Worm (Caenorhabditis elegans): ENCODE results near the gene nhr-186.

Gene nhr-186

ce11 chrV:3868905-3869304, 14.2 kb upstream of the nhr-186 start, which contains the start of gene nhr-157:
Gene nhr-157 (minus strand): TSS chrV:3869005.
- TF ChIP-seq unc-62 (GFP tag; optimal IDR thresholded peaks at IDR 0.05): no peak

- no peak for TF ChIP-seq unc-62 (GFP tag; optimal IDR thresholded peaks at IDR 0.05)
Observed at ce11 chrV:3865273-3865672, 10.5 kb upstream of the nhr-186 start.

- no peak for TF ChIP-seq unc-62 (GFP tag; optimal IDR thresholded peaks at IDR 0.05)
Observed at ce11 chrV:3862851-3863250, 8.1 kb upstream of the nhr-186 start, which contains the start of gene nhr-187. Gene nhr-187 (minus strand): TSS chrV:3862951.

ce11 chrV:3860123-3860522, 5.4 kb upstream of the nhr-186 start, which contains the start of gene nhr-189:
Gene nhr-189 (minus strand): TSS chrV:3860243.
- TF ChIP-seq unc-62 (GFP tag; optimal IDR thresholded peaks at IDR 0.05): no peak

ce11 chrV:3857778-3858177, 3.0 kb upstream of the nhr-186 start, which contains the start of gene nhr-188:
Gene nhr-188 (minus strand): TSS chrV:3857861.
- no peak for TF ChIP-seq unc-62 (GFP tag; optimal IDR thresholded peaks at IDR 0.05)

- no peak for TF ChIP-seq unc-62 (GFP tag; optimal IDR thresholded peaks at IDR 0.05)
Observed at ce11 chrV:3855916-3856315, 1.2 kb upstream of the nhr-186 start.

ce11 chrV:3851760-3852159, 3.0 kb downstream of the nhr-186 start:
- no peak for TF ChIP-seq unc-62 (GFP tag; optimal IDR thresholded peaks at IDR 0.05)

- TF ChIP-seq unc-62 (GFP tag; optimal IDR thresholded peaks at IDR 0.05): no peak
Observed at ce11 chrV:3847268-3847667, 7.5 kb downstream of the nhr-186 start, which contains the start of gene nhr-185. Gene nhr-185 (minus strand): TSS chrV:3847368.

- TF ChIP-seq unc-62 (GFP tag; optimal IDR thresholded peaks at IDR 0.05): no peak
Observed at ce11 chrV:3843926-3844325, 10.8 kb downstream of the nhr-186 start, which contains the start of gene ugt-32. Gene ugt-32 (minus strand): TSS chrV:3844007.

ce11 chrV:3841462-3841861, 13.3 kb downstream of the nhr-186 start:
- TF ChIP-seq unc-62 (GFP tag; optimal IDR thresholded peaks at IDR 0.05): no peak

- TF ChIP-seq unc-62 (GFP tag; optimal IDR thresholded peaks at IDR 0.05): no peak
Observed at ce11 chrV:3832661-3833060, 22.1 kb downstream of the nhr-186 start.

ce11 chrV:3832103-3832502, 22.6 kb downstream of the nhr-186 start:
- no peak for TF ChIP-seq unc-62 (GFP tag; optimal IDR thresholded peaks at IDR 0.05)

- TF ChIP-seq unc-62 (GFP tag; optimal IDR thresholded peaks at IDR 0.05): no peak
Observed at ce11 chrV:3831616-3832015, 23.1 kb downstream of the nhr-186 start, which contains the start of gene H10D18.5. Gene H10D18.5 (minus strand): TSS chrV:3831716.

ce11 chrV:3825190-3825589, 29.6 kb downstream of the nhr-186 start:
- no peak for TF ChIP-seq unc-62 (GFP tag; optimal IDR thresholded peaks at IDR 0.05)

- no peak for TF ChIP-seq unc-62 (GFP tag; optimal IDR thresholded peaks at IDR 0.05)
Observed at ce11 chrV:3820875-3821274, 33.9 kb downstream of the nhr-186 start.

ce11 chrV:3814938-3815337, 39.8 kb downstream of the nhr-186 start, which contains the start of gene H10D18.1:
Gene H10D18.1 (plus strand): TSS chrV:3815214.
- no peak for TF ChIP-seq unc-62 (GFP tag; optimal IDR thresholded peaks at IDR 0.05)

ce11 chrV:3814009-3814408, 40.7 kb downstream of the nhr-186 start:
- no peak for TF ChIP-seq unc-62 (GFP tag; optimal IDR thresholded peaks at IDR 0.05)

ce11 chrV:3812291-3812690, 42.5 kb downstream of the nhr-186 start, which contains the start of gene scl-12:
Gene scl-12 (plus strand): TSS chrV:3812591.
- TF ChIP-seq unc-62 (GFP tag; optimal IDR thresholded peaks at IDR 0.05): no peak

All from whole organism, dauer.